Worm (Caenorhabditis elegans) whole organism, L4/young adult: Measurements from ENCODE around the gene ikke-1.

Source experiments
- W03F9.2 ChIP-seq: fragments of 150-350 bp; optimal IDR thresholded peaks from 2 replicates; lab custom pipeline; 2014; ENCODE audit warnings: missing biosample characterization, missing genetic modification characterization
- dao-5 ChIP-seq: sonication (generic microtip); optimal IDR thresholded peaks from 2 replicates; lab custom pipeline; 2016; ENCODE audit warnings: missing genotype, missing genetic modification characterization, moderate library complexity, missing compliant biosample characterization
- him-1 ChIP-seq: sonication (generic microtip); optimal IDR thresholded peaks from 2 replicates; lab custom pipeline; 2016; ENCODE audit warnings: missing genotype, missing genetic modification reagents, missing genetic modification characterization, missing compliant biosample characterization

ce11 chrIII:9007183-9007582 lies 43.3 kb downstream of the ikke-1 start:
- TF ChIP-seq him-1 (tag; lab: Kevin White, UChicago) = no peak
- no peak for TF ChIP-seq dao-5 (tag; lab: Kevin White, UChicago)
- TF ChIP-seq W03F9.2 (tag; lab: Kevin White, UChicago) = no peak
